Worm (Caenorhabditis elegans) whole organism, young adult: ENCODE data around the gene nhr-45.

ENCODE experiments used
- B0261.1 ChIP-seq: sonication (generic microtip); optimal IDR thresholded peaks from 2 replicates; lab custom pipeline; 2016; ENCODE audit warnings: mild to moderate bottlenecking, missing genetic modification characterization, moderate library complexity, missing compliant biosample characterization
- C06A6.2 ChIP-seq: fragments of 200-800 bp; sonication (Bioruptor generic); conservative IDR thresholded peaks from 2 replicates; pipeline ENCODE4 v1.3.6; 2022; ENCODE audit warnings: missing genetic modification characterization, missing compliant biosample characterization
- F22D6.2 ChIP-seq: sonication (generic microtip); optimal IDR thresholded peaks from 2 replicates; lab custom pipeline; 2016; ENCODE audit warnings: mild to moderate bottlenecking, missing genetic modification characterization, missing compliant biosample characterization
- F23B12.7 ChIP-seq: sonication (generic microtip); optimal IDR thresholded peaks from 2 replicates; lab custom pipeline; 2017; ENCODE audit warnings: missing genetic modification characterization, mild to moderate bottlenecking, missing compliant biosample characterization, antibody characterized with exemption, moderate library complexity; ENCODE audit not compliant: insufficient read depth
- F33H1.4 ChIP-seq: fragments of 200-800 bp; sonication (Bioruptor generic); IDR thresholded peaks from 2 replicates; pipeline ENCODE4 v1.3.6; 2022; ENCODE audit warnings: missing genetic modification reagents, missing genetic modification characterization, missing compliant biosample characterization
- F37B4.10 ChIP-seq: fragments of 200-800 bp; sonication (Bioruptor generic); IDR thresholded peaks from 2 replicates; pipeline ENCODE4 v1.3.6; 2022; ENCODE audit warnings: missing genetic modification characterization, missing compliant biosample characterization
- F39B2.1 ChIP-seq: fragments of 200-800 bp; sonication (Bioruptor generic); IDR thresholded peaks from 2 replicates; pipeline ENCODE4 v1.3.6; 2022; ENCODE audit warnings: missing genetic modification reagents, missing genetic modification characterization, missing compliant biosample characterization
- F57A8.1 ChIP-seq: fragments of 200-800 bp; sonication (Bioruptor generic); optimal IDR thresholded peaks from 2 replicates; lab custom pipeline; 2018; ENCODE audit warnings: mild to moderate bottlenecking, missing genetic modification characterization, moderate library complexity, missing compliant biosample characterization
- Y53G8AR.9 ChIP-seq: fragments of 200-800 bp; sonication (Bioruptor generic); conservative IDR thresholded peaks from 2 replicates; pipeline ENCODE4 v1.3.6; 2022; ENCODE audit warnings: missing genetic modification reagents, missing genetic modification characterization, missing compliant biosample characterization
- Y56A3A.18 ChIP-seq: fragments of 200-800 bp; sonication (Bioruptor generic); IDR thresholded peaks from 2 replicates; pipeline ENCODE4 v1.3.6; 2022; ENCODE audit warnings: missing genetic modification reagents, missing genetic modification characterization, missing compliant biosample characterization
- aptf-2 ChIP-seq: fragments of 200-800 bp; sonication (Bioruptor generic); conservative IDR thresholded peaks from 2 replicates; pipeline ENCODE4 v1.3.6; 2022; ENCODE audit warnings: missing genetic modification reagents, missing genetic modification characterization, missing compliant biosample characterization
- aptf-3 ChIP-seq: fragments of 200-800 bp; sonication (Bioruptor generic); IDR thresholded peaks from 2 replicates; pipeline ENCODE4 v1.3.6; 2022; ENCODE audit warnings: missing genetic modification characterization, missing compliant biosample characterization
- atf-7 ChIP-seq: sonication (generic microtip); optimal IDR thresholded peaks from 2 replicates; lab custom pipeline; 2017; ENCODE audit warnings: mild to moderate bottlenecking, missing genetic modification characterization, missing compliant biosample characterization
- attf-6 ChIP-seq: fragments of 200-800 bp; sonication (Bioruptor generic); IDR thresholded peaks from 2 replicates; pipeline ENCODE4 v1.3.6; 2022; ENCODE audit warnings: missing genetic modification reagents, missing genetic modification characterization, missing compliant biosample characterization
- ceh-40 ChIP-seq: fragments of 200-800 bp; sonication (Bioruptor generic); IDR thresholded peaks from 2 replicates; pipeline ENCODE4 v1.3.6; 2022; ENCODE audit warnings: missing genetic modification characterization, missing compliant biosample characterization
- dox-1 ChIP-seq: fragments of 200-800 bp; sonication (Bioruptor generic); IDR thresholded peaks from 2 replicates; pipeline ENCODE4 v1.3.6; 2022; ENCODE audit warnings: missing genetic modification reagents, missing genetic modification characterization, missing compliant biosample characterization
- efl-1 ChIP-seq: fragments of 150-350 bp; optimal IDR thresholded peaks from 2 replicates; lab custom pipeline; 2014; ENCODE audit warnings: missing biosample characterization, missing genetic modification reagents, missing genetic modification characterization
- ekl-4 ChIP-seq: fragments of 200-800 bp; sonication (Bioruptor generic); IDR thresholded peaks from 2 replicates; pipeline ENCODE4 v1.3.6; 2022; ENCODE audit warnings: missing genetic modification reagents, missing genetic modification characterization, missing compliant biosample characterization
- him-1 ChIP-seq: sonication (generic microtip); optimal IDR thresholded peaks from 2 replicates; lab custom pipeline; 2016; ENCODE audit warnings: missing genotype, missing genetic modification reagents, missing genetic modification characterization, missing compliant biosample characterization
- let-526 ChIP-seq: fragments of 200-800 bp; sonication (Bioruptor generic); IDR thresholded peaks from 2 replicates; pipeline ENCODE4 v1.3.6; 2022; ENCODE audit warnings: missing genetic modification reagents, missing genetic modification characterization, missing compliant biosample characterization
- lin-54 ChIP-seq: fragments of 200-800 bp; sonication (Bioruptor generic); optimal IDR thresholded peaks from 2 replicates; lab custom pipeline; 2018; ENCODE audit warnings: mild to moderate bottlenecking, missing genetic modification characterization, missing compliant biosample characterization
- lir-1 ChIP-seq: fragments of 200-800 bp; sonication (Bioruptor generic); conservative IDR thresholded peaks from 2 replicates; pipeline ENCODE4 v1.3.6; 2022; ENCODE audit warnings: missing genetic modification reagents, missing genetic modification characterization, missing compliant biosample characterization
- madf-6 ChIP-seq: fragments of 200-800 bp; sonication (Bioruptor generic); IDR thresholded peaks from 2 replicates; pipeline ENCODE4 v1.3.6; 2022; ENCODE audit warnings: missing genetic modification reagents, missing genetic modification characterization, missing compliant biosample characterization
- madf-8 ChIP-seq: fragments of 200-800 bp; sonication (Bioruptor generic); conservative IDR thresholded peaks from 2 replicates; pipeline ENCODE4 v1.3.6; 2022; ENCODE audit warnings: missing genetic modification reagents, missing genetic modification characterization, missing compliant biosample characterization
- mxl-1 ChIP-seq: sonication (generic microtip); optimal IDR thresholded peaks from 2 replicates; lab custom pipeline; 2016; ENCODE audit warnings: missing genetic modification characterization, missing compliant biosample characterization
- nhr-179 ChIP-seq: sonication (generic microtip); optimal IDR thresholded peaks from 2 replicates; lab custom pipeline; 2016; ENCODE audit warnings: mild to moderate bottlenecking, missing genetic modification characterization, missing compliant biosample characterization
- nhr-80 ChIP-seq: sonication (generic microtip); optimal IDR thresholded peaks from 2 replicates; lab custom pipeline; 2016; ENCODE audit warnings: missing genetic modification characterization, missing compliant biosample characterization
- pha-4 ChIP-seq: fragments of 150-350 bp; sonication (generic microtip); optimal IDR thresholded peaks from 2 replicates; lab custom pipeline; 2014; ENCODE audit warnings: missing biosample characterization, missing genetic modification reagents, missing genetic modification characterization
- repo-1 ChIP-seq: sonication (generic microtip); optimal IDR thresholded peaks from 2 replicates; lab custom pipeline; 2017; ENCODE audit warnings: mild to moderate bottlenecking, missing genetic modification characterization, missing compliant biosample characterization
- sdz-38 ChIP-seq: sonication (generic microtip); optimal IDR thresholded peaks from 2 replicates; lab custom pipeline; 2016; ENCODE audit warnings: missing genotype, missing genetic modification characterization, missing compliant biosample characterization
- snpc-3.4 ChIP-seq: sonication (generic microtip); optimal IDR thresholded peaks from 2 replicates; lab custom pipeline; 2017; ENCODE audit warnings: missing genetic modification characterization, mild to moderate bottlenecking, missing compliant biosample characterization, antibody characterized with exemption, moderate library complexity, missing genotype, missing genetic modification reagents
- snpc-4 ChIP-seq, 5 experiments: fragments of 150-350 bp in 1 of 5; sonication (generic microtip) in 4 of 5; optimal IDR thresholded peaks; 2 replicates each; lab custom pipeline; 2014 to 2018; ENCODE audit warnings: missing genetic modification characterization in 5 of 5, missing biosample characterization in 3 of 5, antibody characterized with exemption in 2 of 5, mild to moderate bottlenecking in 2 of 5, missing compliant biosample characterization in 2 of 5, missing genotype in 2 of 5, moderate library complexity in 2 of 5, missing genetic modification reagents in 1 of 5
- somi-1 ChIP-seq: fragments of 200-800 bp; sonication (Bioruptor generic); optimal IDR thresholded peaks from 2 replicates; lab custom pipeline; 2018; ENCODE audit warnings: mild to moderate bottlenecking, missing genetic modification characterization, missing compliant biosample characterization
- sptf-2 ChIP-seq: fragments of 200-800 bp; sonication (Bioruptor generic); optimal IDR thresholded peaks from 2 replicates; lab custom pipeline; 2018; ENCODE audit warnings: mild to moderate bottlenecking, missing genetic modification characterization, missing compliant biosample characterization
- tbp1 ChIP-seq: fragments of 200-800 bp; sonication (Bioruptor generic); optimal IDR thresholded peaks from 2 replicates; lab custom pipeline; 2018; ENCODE audit warnings: mild to moderate bottlenecking, missing genetic modification characterization, missing compliant biosample characterization
- unc-62 ChIP-seq: fragments of 150-350 bp; optimal IDR thresholded peaks from 2 replicates; lab custom pipeline; 2014; ENCODE audit warnings: missing biosample characterization, missing genetic modification reagents, missing genetic modification characterization
- xnd-1 ChIP-seq: sonication (generic microtip); optimal IDR thresholded peaks from 2 replicates; lab custom pipeline; 2016; ENCODE audit warnings: missing genotype, missing genetic modification reagents, missing genetic modification characterization, missing compliant biosample characterization
- ztf-18 ChIP-seq: sonication (generic microtip); optimal IDR thresholded peaks from 2 replicates; lab custom pipeline; 2016; ENCODE audit warnings: missing genotype, mild to moderate bottlenecking, missing genetic modification characterization, missing compliant biosample characterization
- ztf-6 ChIP-seq: fragments of 200-800 bp; sonication (Bioruptor generic); IDR thresholded peaks from 2 replicates; pipeline ENCODE4 v1.3.6; 2022; ENCODE audit warnings: missing genetic modification reagents, missing genetic modification characterization, missing compliant biosample characterization

The nhr-45 gene

ce11 chrX:4662293-4662825 is 2.2 kb upstream of the nhr-45 start (continued):
- TF ChIP-seq snpc-4 (GFP tag; optimal IDR thresholded peaks at IDR 0.05; lab: Kevin White, UChicago) = no peak
- TF ChIP-seq snpc-4 (tag; optimal IDR thresholded peaks at IDR 0.05; lab: Kevin White, UChicago) = no peak
- TF ChIP-seq pha-4 (tag; lab: Kevin White, UChicago) = no peak
- TF ChIP-seq F33H1.4 (GFP tag; lab: Robert Waterston, UW) = no peak
- TF ChIP-seq F37B4.10 = no peak
- TF ChIP-seq aptf-3 (GFP tag; lab: Robert Waterston, UW) = no peak
- TF ChIP-seq B0261.1 = no peak
- no peak for TF ChIP-seq aptf-2 (GFP tag; lab: Robert Waterston, UW)
- TF ChIP-seq F22D6.2 = no peak
- no peak for TF ChIP-seq attf-6 (GFP tag; lab: Robert Waterston, UW)
- TF ChIP-seq efl-1 (GFP tag; lab: Kevin White, UChicago) = no peak
- TF ChIP-seq repo-1 (tag; lab: Kevin White, UChicago) = no peak
- no peak for TF ChIP-seq xnd-1 (tag; lab: Kevin White, UChicago)
- no peak for TF ChIP-seq ztf-18 (tag; lab: Kevin White, UChicago)
- no peak for TF ChIP-seq snpc-3.4 (tag; lab: Kevin White, UChicago)
- no peak for TF ChIP-seq ztf-6 (GFP tag; lab: Robert Waterston, UW)
- peak; percentile 64 for TF ChIP-seq atf-7 (tag; lab: Kevin White, UChicago)
- no peak for TF ChIP-seq him-1 (tag; lab: Kevin White, UChicago)
- TF ChIP-seq F23B12.7 (tag; lab: Kevin White, UChicago) = no peak
- TF ChIP-seq Y56A3A.18 (GFP tag; lab: Robert Waterston, UW) = no peak
- TF ChIP-seq sdz-38 (tag; lab: Kevin White, UChicago) = no peak
- peak; percentile 22 for TF ChIP-seq unc-62
- no peak for TF ChIP-seq madf-8
- TF ChIP-seq ceh-40 (GFP tag; lab: Robert Waterston, UW) = no peak
- no peak for TF ChIP-seq lin-54
- TF ChIP-seq ekl-4 = 0 out of 2 replicates have a peak, but pooled peaks have one; percentile 38
- no peak for TF ChIP-seq somi-1 (GFP tag; lab: Kevin White, UChicago)
- peak; percentile 91 for TF ChIP-seq nhr-80 (tag; lab: Kevin White, UChicago)
- no peak for TF ChIP-seq nhr-179
- no peak for TF ChIP-seq lir-1 (GFP tag; lab: Robert Waterston, UW)
- no peak for TF ChIP-seq C06A6.2 (GFP tag; lab: Robert Waterston, UW)
- no peak for TF ChIP-seq F39B2.1 (GFP tag; lab: Robert Waterston, UW)

ce11 chrX:4658706-4659105 is 1.4 kb downstream of the nhr-45 start:
- no peak for TF ChIP-seq Y56A3A.18 (GFP tag; lab: Robert Waterston, UW)
- 0 out of 2 replicates have a peak, but pooled peaks have one; percentile 24 for TF ChIP-seq dox-1 (GFP tag; lab: Robert Waterston, UW)
- no peak for TF ChIP-seq tbp1 (GFP tag; lab: Kevin White, UChicago)
- no peak for TF ChIP-seq sptf-2
- no peak for TF ChIP-seq mxl-1 (tag; lab: Kevin White, UChicago)
- peak; percentile 57 for TF ChIP-seq nhr-80 (tag; lab: Kevin White, UChicago)
- no peak for TF ChIP-seq F57A8.1 (GFP tag; lab: Kevin White, UChicago)
- no peak for TF ChIP-seq let-526
- no peak for TF ChIP-seq Y53G8AR.9
- no peak for TF ChIP-seq madf-6
- TF ChIP-seq him-1 (tag; lab: Kevin White, UChicago) = no peak
- TF ChIP-seq, all 124 proteins: peak for 2
